Fruit fly (Drosophila melanogaster) whole organism, prepupa: ENCODE data around the gene Marcal1.
A peak's percentile ranks its signal among the peaks of the same experiment; 100 is the strongest.

Experiments
- Blimp-1 ChIP-seq: fragments of 200-800 bp; sonication (Bioruptor generic); optimal IDR thresholded peaks from 3 replicates; lab custom pipeline; 2017; ENCODE audit warnings: missing biosample characterization, missing genetic modification characterization, mild to moderate bottlenecking, moderate library complexity, missing genetic modification reagents
- CG1621 ChIP-seq: fragments of 200-800 bp; sonication (Bioruptor generic); optimal IDR thresholded peaks from 3 replicates; lab custom pipeline; 2018; ENCODE audit warnings: missing biosample characterization, mild to moderate bottlenecking, missing genetic modification characterization
- CG32006 ChIP-seq: fragments of 200-800 bp; sonication (Bioruptor generic); optimal IDR thresholded peaks from 3 replicates; lab custom pipeline; 2017; ENCODE audit warnings: missing biosample characterization, mild to moderate bottlenecking, missing genetic modification characterization
- CG3919 ChIP-seq: fragments of 200-800 bp; sonication (Bioruptor generic); optimal IDR thresholded peaks from 3 replicates; lab custom pipeline; 2016; ENCODE audit warnings: missing biosample characterization, missing genetic modification characterization
- Hr4 ChIP-seq: fragments of 200-800 bp; sonication (Bioruptor generic); optimal IDR thresholded peaks from 3 replicates; lab custom pipeline; 2016; ENCODE audit warnings: missing biosample characterization, missing genetic modification characterization
- OdsH ChIP-seq: fragments of 200-800 bp; sonication (Bioruptor generic); optimal IDR thresholded peaks from 3 replicates; lab custom pipeline; 2016; ENCODE audit warnings: missing biosample characterization, missing genetic modification characterization
- cyc ChIP-seq: fragments of 200-800 bp; sonication (Bioruptor generic); optimal IDR thresholded peaks from 3 replicates; lab custom pipeline; 2016; ENCODE audit warnings: missing biosample characterization, missing genetic modification characterization
- fd59A ChIP-seq: fragments of 200-800 bp; sonication (Bioruptor generic); optimal IDR thresholded peaks from 2 replicates; lab custom pipeline; 2017; ENCODE audit warnings: missing biosample characterization, mild to moderate bottlenecking, missing genetic modification characterization, missing genetic modification reagents
- fd85E ChIP-seq: fragments of 200-800 bp; sonication (Bioruptor generic); optimal IDR thresholded peaks from 3 replicates; lab custom pipeline; 2016; ENCODE audit warnings: missing biosample characterization, missing genetic modification characterization
- spab ChIP-seq: fragments of 200-800 bp; sonication (Bioruptor generic); optimal IDR thresholded peaks from 2 replicates; lab custom pipeline; 2017; ENCODE audit warnings: missing biosample characterization, mild to moderate bottlenecking, missing genetic modification characterization, missing genetic modification reagents

dm6 chr2L:4981278-4981966 is 26.1 kb downstream of the Marcal1 start, which contains the start of the genes CG8892 and CG34126:
- peak; percentile 87 for TF ChIP-seq CG1621 (tag; lab: Kevin White, UChicago)
- TF ChIP-seq fd85E (GFP tag; lab: Kevin White, UChicago): peak; percentile 90
- peak; percentile 96 for TF ChIP-seq Hr4 (GFP tag; lab: Kevin White, UChicago)
- TF ChIP-seq CG3919: peak; percentile 98
- TF ChIP-seq CG32006 (GFP tag; lab: Kevin White, UChicago): peak; percentile 97
- peak; percentile 92 for TF ChIP-seq Blimp-1
- TF ChIP-seq spab (GFP tag; lab: Kevin White, UChicago): peak; percentile 91
- peak; percentile 98 for TF ChIP-seq cyc
- TF ChIP-seq OdsH (GFP tag; lab: Kevin White, UChicago): peak; percentile 99
- peak; percentile 96 for TF ChIP-seq fd59A (GFP tag; lab: Kevin White, UChicago)
